Fruit fly (Drosophila melanogaster): Measurements from ENCODE around the gene Gr89a.

- no peak for TF ChIP-seq h (optimal IDR thresholded peaks at IDR 0.05)
- TF ChIP-seq psq (optimal IDR thresholded peaks at IDR 0.05): no peak
- no peak for TF ChIP-seq insv (optimal IDR thresholded peaks at IDR 0.05)
- no peak for TF ChIP-seq Myc (optimal IDR thresholded peaks at IDR 0.05)
- no peak for TF ChIP-seq ttk (optimal IDR thresholded peaks at IDR 0.05)
Measured at dm6 chr3R:16456607-16457006, 42.2 kb downstream of the Gr89a start.

Measured in Kc167 (cell line).